Fruit fly (Drosophila melanogaster) whole organism, wandering third instar larva: Measurements from ENCODE around the gene CG12983.

Experiments
- Abd-B ChIP-seq: fragments of >200 bp; optimal IDR thresholded peaks from 2 replicates; lab custom pipeline; 2017; ENCODE audit warnings: missing biosample characterization, missing genetic modification characterization
- CG32264 ChIP-seq: fragments of 200-800 bp; sonication (Bioruptor generic); optimal IDR thresholded peaks from 2 replicates; lab custom pipeline; 2016; ENCODE audit warnings: missing biosample characterization, missing genetic modification characterization
- CG9705 ChIP-seq: fragments of 200-800 bp; sonication (Bioruptor generic); optimal IDR thresholded peaks from 2 replicates; lab custom pipeline; 2018; ENCODE audit warnings: missing biosample characterization, mild to moderate bottlenecking, missing genetic modification characterization
- CrebA ChIP-seq: fragments of 200-800 bp; sonication (Bioruptor generic); optimal IDR thresholded peaks from 2 replicates; lab custom pipeline; 2016; ENCODE audit warnings: missing biosample characterization, mild to moderate bottlenecking, missing genetic modification characterization, borderline replicate concordance
- Dfd ChIP-seq: fragments of >200 bp; optimal IDR thresholded peaks from 2 replicates; lab custom pipeline; 2017; ENCODE audit warnings: missing biosample characterization, missing genetic modification characterization
- Dif ChIP-seq: fragments of 200-275, 200-300 bp; sonication (Bioruptor generic); optimal IDR thresholded peaks from 2 replicates; lab custom pipeline; 2018; ENCODE audit warnings: missing biosample characterization, missing genetic modification characterization; ENCODE audit not compliant: partially characterized antibody
- GATAd ChIP-seq: sonication (Bioruptor generic); optimal IDR thresholded peaks from 2 replicates; lab custom pipeline; 2016; ENCODE audit warnings: missing biosample characterization, missing genetic modification characterization
- HLH106 ChIP-seq: fragments of 200-800 bp; optimal IDR thresholded peaks from 3 replicates; lab custom pipeline; 2019; ENCODE audit warnings: missing biosample characterization, mild to moderate bottlenecking, missing genetic modification characterization, moderate library complexity
- Hnf4 ChIP-seq: fragments of 200-800 bp; sonication (Bioruptor generic); optimal IDR thresholded peaks from 2 replicates; lab custom pipeline; 2016; ENCODE audit warnings: missing biosample characterization, mild to moderate bottlenecking, missing genetic modification characterization
- Hr78 ChIP-seq: fragments of >200 bp; optimal IDR thresholded peaks from 2 replicates; lab custom pipeline; 2017; ENCODE audit warnings: missing biosample characterization, missing genetic modification characterization
- Hr83 ChIP-seq: fragments of 200-300 bp; sonication (Bioruptor generic); optimal IDR thresholded peaks from 2 replicates; lab custom pipeline; 2016; ENCODE audit warnings: missing biosample characterization, mild to moderate bottlenecking, missing genetic modification characterization, moderate library complexity; ENCODE audit not compliant: poor library complexity, severe bottlenecking
- Jra ChIP-seq: sonication (Bioruptor generic); optimal IDR thresholded peaks from 2 replicates; lab custom pipeline; 2016; ENCODE audit warnings: missing biosample characterization, missing genetic modification characterization
- Mio ChIP-seq: sonication (Bioruptor generic); optimal IDR thresholded peaks from 2 replicates; lab custom pipeline; 2016; ENCODE audit warnings: missing biosample characterization, missing genetic modification characterization
- Myc ChIP-seq: fragments of >200 bp; optimal IDR thresholded peaks from 2 replicates; lab custom pipeline; 2017
- N ChIP-seq: fragments of >200 bp; optimal IDR thresholded peaks from 2 replicates; lab custom pipeline; 2018; ENCODE audit warnings: missing biosample characterization, missing external identifiers, missing genetic modification characterization
- OdsH ChIP-seq: fragments of 200-800 bp; sonication (Bioruptor generic); optimal IDR thresholded peaks from 2 replicates; lab custom pipeline; 2016; ENCODE audit warnings: missing biosample characterization, mild to moderate bottlenecking, missing genetic modification characterization
- Rel ChIP-seq, 2 experiments: fragments of 200-800 bp; sonication (Bioruptor generic) in 1 of 2; optimal IDR thresholded peaks; 2 replicates in 1 of 2; 3 replicates in 1 of 2; lab custom pipeline; 2016 to 2019; ENCODE audit warnings: mild to moderate bottlenecking in 2 of 2, missing biosample characterization in 2 of 2, missing genetic modification characterization in 2 of 2, moderate library complexity in 1 of 2
- Sp1 ChIP-seq: fragments of 200-800 bp; sonication (Bioruptor generic); optimal IDR thresholded peaks from 3 replicates; lab custom pipeline; 2019; ENCODE audit warnings: missing biosample characterization, mild to moderate bottlenecking, missing genetic modification characterization, moderate library complexity
- Vsx2 ChIP-seq: fragments of 200-300, 225-300 bp; sonication (Bioruptor generic); optimal IDR thresholded peaks from 2 replicates; lab custom pipeline; 2018; ENCODE audit warnings: missing biosample characterization, missing genetic modification characterization; ENCODE audit not compliant: partially characterized antibody
- br ChIP-seq: fragments of 200-800 bp; sonication (Bioruptor generic); optimal IDR thresholded peaks from 2 replicates; lab custom pipeline; 2016; ENCODE audit warnings: missing biosample characterization, missing genetic modification characterization
- brk ChIP-seq: fragments of 200-800 bp; sonication (Bioruptor generic); optimal IDR thresholded peaks from 2 replicates; lab custom pipeline; 2016; ENCODE audit warnings: missing biosample characterization, mild to moderate bottlenecking, missing genetic modification characterization
- dl ChIP-seq, 2 experiments: fragments of 175-275, 200-275 bp in 1 of 2; fragments of 200-275 bp in 1 of 2; sonication (Bioruptor generic); optimal IDR thresholded peaks; lab custom pipeline; 2018; ENCODE audit warnings: mild to moderate bottlenecking in 2 of 2, missing biosample characterization in 2 of 2, missing genetic modification characterization in 2 of 2, moderate library complexity in 2 of 2; ENCODE audit not compliant: partially characterized antibody in 2 of 2, insufficient read depth in 1 of 2
- dmrt93B ChIP-seq: fragments of 200-800 bp; sonication (Bioruptor generic); optimal IDR thresholded peaks from 2 replicates; lab custom pipeline; 2018; ENCODE audit warnings: missing biosample characterization, mild to moderate bottlenecking, missing genetic modification characterization
- dsf ChIP-seq: sonication (Bioruptor generic); optimal IDR thresholded peaks from 2 replicates; lab custom pipeline; 2016; ENCODE audit warnings: missing biosample characterization, missing genetic modification characterization, borderline replicate concordance
- ey ChIP-seq: fragments of 200-800 bp; sonication (Bioruptor generic); optimal IDR thresholded peaks from 2 replicates; lab custom pipeline; 2016; ENCODE audit warnings: missing biosample characterization, missing genetic modification characterization
- foxo ChIP-seq, 2 experiments: fragments of 200-800 bp; sonication (Bioruptor generic); optimal IDR thresholded peaks; 2 replicates in 1 of 2; 3 replicates in 1 of 2; lab custom pipeline; 2016 to 2017; ENCODE audit warnings: missing biosample characterization in 2 of 2, missing genetic modification characterization in 2 of 2
- fru ChIP-seq: fragments of 200-800 bp; sonication (Bioruptor generic); optimal IDR thresholded peaks from 3 replicates; lab custom pipeline; 2016; ENCODE audit warnings: missing biosample characterization, mild to moderate bottlenecking, missing genetic modification characterization
- h ChIP-seq: fragments of 200-800 bp; sonication (Bioruptor generic); optimal IDR thresholded peaks from 3 replicates; lab custom pipeline; 2016; ENCODE audit warnings: missing biosample characterization, mild to moderate bottlenecking, missing genetic modification characterization
- jim ChIP-seq: fragments of 175-275, 200-325 bp; sonication (Bioruptor generic); optimal IDR thresholded peaks from 2 replicates; lab custom pipeline; 2016; ENCODE audit warnings: missing biosample characterization, mild to moderate bottlenecking, missing genetic modification characterization
- lola ChIP-seq: fragments of >200 bp; optimal IDR thresholded peaks from 2 replicates; lab custom pipeline; 2017; ENCODE audit warnings: missing biosample characterization, missing genetic modification characterization
- pan ChIP-seq: fragments of >200 bp; optimal IDR thresholded peaks from 2 replicates; lab custom pipeline; 2017
- psq ChIP-seq: fragments of 200-800 bp; sonication (Bioruptor generic); optimal IDR thresholded peaks from 3 replicates; lab custom pipeline; 2017; ENCODE audit warnings: missing biosample characterization, mild to moderate bottlenecking, missing genetic modification characterization, moderate library complexity
- rgr ChIP-seq: fragments of 200-800 bp; sonication (Bioruptor generic); optimal IDR thresholded peaks from 3 replicates; lab custom pipeline; 2016; ENCODE audit warnings: missing biosample characterization, mild to moderate bottlenecking, missing genetic modification characterization
- sage ChIP-seq: fragments of 200-800 bp; sonication (Bioruptor generic); optimal IDR thresholded peaks from 2 replicates; lab custom pipeline; 2016; ENCODE audit warnings: missing biosample characterization, mild to moderate bottlenecking, missing genetic modification characterization
- sv ChIP-seq: fragments of 200-800 bp; sonication (Bioruptor generic); optimal IDR thresholded peaks from 3 replicates; lab custom pipeline; 2016; ENCODE audit warnings: missing biosample characterization, missing genetic modification characterization
- tai ChIP-seq: sonication (Bioruptor generic); optimal IDR thresholded peaks from 2 replicates; lab custom pipeline; 2016; ENCODE audit warnings: missing biosample characterization, missing genetic modification characterization
- usp ChIP-seq: fragments of >200 bp; optimal IDR thresholded peaks from 2 replicates; lab custom pipeline; 2017; ENCODE audit warnings: missing biosample characterization, missing genetic modification characterization
- woc ChIP-seq: sonication (Bioruptor generic); optimal IDR thresholded peaks from 2 replicates; lab custom pipeline; 2016; ENCODE audit warnings: missing biosample characterization, mild to moderate bottlenecking, missing genetic modification characterization

Gene CG12983

dm6 chr3L:20966662-20967061 lies at the start of gene CG12983:
Gene CG12983 (minus strand): TSS chr3L:20966762.
- TF ChIP-seq br (GFP tag; lab: Kevin White, UChicago) (no peak), psq (GFP tag; lab: Kevin White, UChicago) (no peak), h (GFP tag; lab: Kevin White, UChicago) (no peak), Vsx2 (GFP tag; lab: Kevin White, UChicago) (no peak), Myc (lab: Kevin White, UChicago) (no peak), Dif (GFP tag; lab: Kevin White, UChicago) (no peak), OdsH (GFP tag; lab: Kevin White, UChicago) (no peak), tai (no peak), HLH106 (no peak), Abd-B (no peak), dl (GFP tag; optimal IDR thresholded peaks at IDR 0.05; lab: Kevin White, UChicago; ENCODE audit: insufficient read depth in 1 of 2, partially characterized antibody in 2 of 2) (no peak), Mio (GFP tag; lab: Kevin White, UChicago) (no peak), usp (GFP tag; lab: Kevin White, UChicago) (no peak), pan (lab: Kevin White, UChicago) (no peak), sage (GFP tag; lab: Kevin White, UChicago) (no peak)

- TF ChIP-seq pan (lab: Kevin White, UChicago) (no peak), Dif (GFP tag; lab: Kevin White, UChicago) (no peak), psq (GFP tag; lab: Kevin White, UChicago) (peak; percentile 85), sv (GFP tag; lab: Kevin White, UChicago) (no peak), Hnf4 (GFP tag; lab: Kevin White, UChicago) (no peak), lola (GFP tag; lab: Kevin White, UChicago) (no peak), jim (GFP tag; lab: Kevin White, UChicago) (no peak), Vsx2 (GFP tag; lab: Kevin White, UChicago) (peak; percentile 25), rgr (GFP tag; lab: Kevin White, UChicago) (no peak), Hr78 (peak; percentile 5), tai (no peak), CG32264 (GFP tag; lab: Kevin White, UChicago) (no peak), fru (GFP tag; lab: Kevin White, UChicago) (no peak), usp (GFP tag; lab: Kevin White, UChicago) (no peak), brk (no peak), GATAd (GFP tag; lab: Kevin White, UChicago) (no peak), h (GFP tag; lab: Kevin White, UChicago) (peak; percentile 78), dl (GFP tag; optimal IDR thresholded peaks at IDR 0.05; lab: Kevin White, UChicago; ENCODE audit: insufficient read depth in 1 of 2, partially characterized antibody in 2 of 2) (peak in 1 of 2 experiments; percentile 29), Hr83 (GFP tag; lab: Kevin White, UChicago) (no peak), Mio (GFP tag; lab: Kevin White, UChicago) (no peak), N (GFP tag; lab: Kevin White, UChicago) (peak; percentile 59), Jra (no peak), woc (GFP tag; lab: Kevin White, UChicago) (no peak), sage (GFP tag; lab: Kevin White, UChicago) (no peak), Abd-B (no peak), Sp1 (GFP tag; lab: Kevin White, UChicago) (peak; percentile 40), br (GFP tag; lab: Kevin White, UChicago) (no peak), dsf (no peak), ey (GFP tag; lab: Kevin White, UChicago) (no peak), Myc (lab: Kevin White, UChicago) (no peak), foxo (GFP tag; optimal IDR thresholded peaks at IDR 0.05; lab: Kevin White, UChicago) (peak in 1 of 2 experiments; percentile 44), CrebA (GFP tag; lab: Kevin White, UChicago) (peak; percentile 68), OdsH (GFP tag; lab: Kevin White, UChicago) (no peak), HLH106 (no peak), Dfd (GFP tag; lab: Kevin White, UChicago) (no peak), Rel (GFP tag; optimal IDR thresholded peaks at IDR 0.05; lab: Kevin White, UChicago) (no peak), Rel (tag; optimal IDR thresholded peaks at IDR 0.05; lab: Kevin White, UChicago) (peak; percentile 97), dmrt93B (GFP tag; lab: Kevin White, UChicago) (no peak), CG9705 (GFP tag; lab: Kevin White, UChicago) (no peak)
Measured at dm6 chr3L:21014516-21014945, 48.0 kb upstream of the CG12983 start.
